Worm (Caenorhabditis elegans) whole organism, L4 larva: ENCODE data around the gene far-6.

Experiments
- F10B5.3 ChIP-seq: sonication (generic microtip); optimal IDR thresholded peaks from 2 replicates; lab custom pipeline; 2016; ENCODE audit warnings: mild to moderate bottlenecking, missing genetic modification characterization, missing compliant biosample characterization
- F26F4.8 ChIP-seq: fragments of 200-800 bp; sonication (Bioruptor generic); conservative IDR thresholded peaks from 2 replicates; pipeline ENCODE4 v1.3.6; 2022; ENCODE audit warnings: missing genetic modification characterization, missing compliant biosample characterization
- F37D6.2 ChIP-seq: sonication (generic microtip); optimal IDR thresholded peaks from 2 replicates; lab custom pipeline; 2016; ENCODE audit warnings: mild to moderate bottlenecking, missing genetic modification characterization, missing compliant biosample characterization
- F49E8.2 ChIP-seq: sonication (generic microtip); optimal IDR thresholded peaks from 2 replicates; lab custom pipeline; 2016; ENCODE audit warnings: missing compliant biosample characterization, mild to moderate bottlenecking, missing genetic modification characterization, borderline replicate concordance
- R02D3.7 ChIP-seq: fragments of 150-350 bp; sonication (generic microtip); optimal IDR thresholded peaks from 3 replicates; lab custom pipeline; 2014; ENCODE audit warnings: missing biosample characterization, missing genetic modification characterization
- T20F7.1 ChIP-seq: fragments of 200-800 bp; sonication (Bioruptor generic); optimal IDR thresholded peaks from 2 replicates; lab custom pipeline; 2018; ENCODE audit warnings: mild to moderate bottlenecking, missing genetic modification characterization, missing compliant biosample characterization
- Y105C5A.15 ChIP-seq: fragments of 200-800 bp; sonication (Bioruptor generic); IDR thresholded peaks from 2 replicates; pipeline ENCODE4 v1.3.6; 2022; ENCODE audit warnings: missing genetic modification characterization, missing compliant biosample characterization
- Y5F2A.4 ChIP-seq: fragments of 200-800 bp; sonication (Bioruptor generic); optimal IDR thresholded peaks from 2 replicates; lab custom pipeline; 2018; ENCODE audit warnings: mild to moderate bottlenecking, missing genetic modification characterization, missing compliant biosample characterization
- Y75B8A.6 ChIP-seq: fragments of 200-800 bp; sonication (Bioruptor generic); IDR thresholded peaks from 2 replicates; pipeline ENCODE4 v1.3.6; 2022; ENCODE audit warnings: missing genetic modification reagents, missing genetic modification characterization, missing compliant biosample characterization
- aly-2 ChIP-seq: sonication (generic microtip); optimal IDR thresholded peaks from 2 replicates; lab custom pipeline; 2018; ENCODE audit warnings: missing biosample characterization, missing genetic modification characterization
- attf-4 ChIP-seq: sonication (generic microtip); optimal IDR thresholded peaks from 3 replicates; lab custom pipeline; 2017; ENCODE audit warnings: missing biosample characterization, missing genetic modification characterization
- ceh-20 ChIP-seq: fragments of 200-800 bp; sonication (Bioruptor generic); IDR thresholded peaks from 2 replicates; pipeline ENCODE4 v1.3.6; 2022; ENCODE audit warnings: missing genetic modification reagents, missing genetic modification characterization, missing compliant biosample characterization
- ceh-32 ChIP-seq: sonication (generic microtip); optimal IDR thresholded peaks from 2 replicates; lab custom pipeline; 2016; ENCODE audit warnings: mild to moderate bottlenecking, missing genetic modification characterization, missing compliant biosample characterization; ENCODE audit not compliant: poor library complexity
- ceh-44 ChIP-seq: fragments of 200-800 bp; sonication (Bioruptor generic); IDR thresholded peaks from 2 replicates; pipeline ENCODE4 v1.3.6; 2022; ENCODE audit warnings: missing genetic modification reagents, missing genetic modification characterization, missing compliant biosample characterization
- ceh-62 ChIP-seq: sonication (generic microtip); optimal IDR thresholded peaks from 2 replicates; lab custom pipeline; 2017; ENCODE audit warnings: missing biosample characterization, missing genetic modification characterization
- ceh-82 ChIP-seq: sonication (generic microtip); optimal IDR thresholded peaks from 2 replicates; lab custom pipeline; 2017; ENCODE audit warnings: missing biosample characterization, missing genetic modification characterization
- ctbp-1 ChIP-seq: fragments of 200-800 bp; sonication (Bioruptor generic); IDR thresholded peaks from 2 replicates; pipeline ENCODE4 v1.3.6; 2022; ENCODE audit warnings: missing genetic modification reagents, missing genetic modification characterization, missing compliant biosample characterization
- daf-16 ChIP-seq, 3 experiments: sonication (generic microtip); optimal IDR thresholded peaks; 2 replicates each; lab custom pipeline; 2016 to 2017; ENCODE audit warnings: missing genetic modification characterization in 3 of 3, missing genetic modification reagents in 3 of 3, mild to moderate bottlenecking in 2 of 3, missing compliant biosample characterization in 2 of 3, missing biosample characterization in 1 of 3, moderate library complexity in 1 of 3
- daf-19 ChIP-seq: fragments of 200-800 bp; sonication (Bioruptor generic); conservative IDR thresholded peaks from 2 replicates; pipeline ENCODE4 v1.3.6; 2022; ENCODE audit warnings: missing genetic modification characterization, missing compliant biosample characterization
- dmd-8 ChIP-seq: fragments of 200-800 bp; sonication (Bioruptor generic); IDR thresholded peaks from 2 replicates; pipeline ENCODE4 v1.3.6; 2022; ENCODE audit warnings: missing genetic modification characterization, missing compliant biosample characterization
- dmd-9 ChIP-seq: fragments of 200-800 bp; sonication (Bioruptor generic); IDR thresholded peaks from 2 replicates; pipeline ENCODE4 v1.3.6; 2022; ENCODE audit warnings: missing genetic modification reagents, missing genetic modification characterization, missing compliant biosample characterization
- egl-43 ChIP-seq: fragments of 200-800 bp; sonication (Bioruptor generic); IDR thresholded peaks from 2 replicates; pipeline ENCODE4 v1.3.6; 2022; ENCODE audit warnings: missing genetic modification reagents, missing genetic modification characterization, missing compliant biosample characterization
- fos-1 ChIP-seq: fragments of 150-350 bp; optimal IDR thresholded peaks from 2 replicates; lab custom pipeline; 2014; ENCODE audit warnings: missing biosample characterization, missing genetic modification characterization
- gei-8 ChIP-seq: fragments of 200-800 bp; sonication (Bioruptor generic); optimal IDR thresholded peaks from 2 replicates; lab custom pipeline; 2018; ENCODE audit warnings: mild to moderate bottlenecking, missing genetic modification characterization, missing compliant biosample characterization
- hlh-11 ChIP-seq: fragments of 200-800 bp; sonication (Bioruptor generic); optimal IDR thresholded peaks from 2 replicates; lab custom pipeline; 2018; ENCODE audit warnings: mild to moderate bottlenecking, missing genetic modification characterization, missing compliant biosample characterization
- hmg-1.1 ChIP-seq: fragments of 200-800 bp; sonication (Bioruptor generic); IDR thresholded peaks from 2 replicates; pipeline ENCODE4 v1.3.6; 2022; ENCODE audit warnings: missing genetic modification reagents, missing genetic modification characterization, missing compliant biosample characterization
- jun-1 ChIP-seq: fragments of 150-350 bp; optimal IDR thresholded peaks from 2 replicates; lab custom pipeline; 2014; ENCODE audit warnings: missing biosample characterization, missing genetic modification reagents, missing genetic modification characterization
- lin-29 ChIP-seq: fragments of 200-800 bp; sonication (Bioruptor generic); IDR thresholded peaks from 2 replicates; pipeline ENCODE4 v1.3.6; 2022; ENCODE audit warnings: missing genetic modification reagents, missing genetic modification characterization, missing compliant biosample characterization
- lin-39 ChIP-seq: fragments of 150-350 bp; optimal IDR thresholded peaks from 2 replicates; lab custom pipeline; 2014; ENCODE audit warnings: missing biosample characterization, missing genetic modification reagents, missing genetic modification characterization
- lir-3 ChIP-seq: sonication (generic microtip); optimal IDR thresholded peaks from 2 replicates; lab custom pipeline; 2016; ENCODE audit warnings: mild to moderate bottlenecking, missing genetic modification characterization, missing compliant biosample characterization
- lsy-2 ChIP-seq, 2 experiments: fragments of 150-350 bp in 1 of 2; sonication (generic microtip) in 1 of 2; optimal IDR thresholded peaks; 2 replicates each; lab custom pipeline; 2014 to 2017; ENCODE audit warnings: missing biosample characterization in 2 of 2, missing genetic modification characterization in 2 of 2
- madf-5 ChIP-seq, 2 experiments: fragments of 200-800 bp; sonication (Bioruptor generic); IDR thresholded peaks; 2 replicates each; pipeline ENCODE4 v1.3.6; 2022; ENCODE audit warnings: missing compliant biosample characterization in 2 of 2, missing genetic modification characterization in 2 of 2
- madf-9 ChIP-seq: fragments of 200-800 bp; sonication (Bioruptor generic); conservative IDR thresholded peaks from 2 replicates; pipeline ENCODE4 v1.3.6; 2022; ENCODE audit warnings: missing genetic modification reagents, missing genetic modification characterization, missing compliant biosample characterization
- mdl-1 ChIP-seq, 2 experiments: fragments of 150-350 bp in 1 of 2; sonication (generic microtip) in 1 of 2; optimal IDR thresholded peaks; 2 replicates each; lab custom pipeline; 2014 to 2017; ENCODE audit warnings: missing biosample characterization in 2 of 2, missing genetic modification characterization in 2 of 2
- mep-1 ChIP-seq: fragments of 150-350 bp; sonication (generic microtip); optimal IDR thresholded peaks from 3 replicates; lab custom pipeline; 2014; ENCODE audit warnings: missing biosample characterization, missing genetic modification characterization
- mxl-3 ChIP-seq: fragments of 200-800 bp; sonication (Bioruptor generic); optimal IDR thresholded peaks from 2 replicates; lab custom pipeline; 2018; ENCODE audit warnings: mild to moderate bottlenecking, missing genetic modification characterization, missing compliant biosample characterization
- nhr-10 ChIP-seq: fragments of 150-350 bp; optimal IDR thresholded peaks from 2 replicates; lab custom pipeline; 2014; ENCODE audit warnings: missing biosample characterization, missing genetic modification characterization
- nhr-11 ChIP-seq: fragments of 150-350 bp; optimal IDR thresholded peaks from 2 replicates; lab custom pipeline; 2014; ENCODE audit warnings: missing biosample characterization, missing genetic modification characterization
- nhr-111 ChIP-seq: fragments of 200-800 bp; sonication (Bioruptor generic); optimal IDR thresholded peaks from 2 replicates; lab custom pipeline; 2018; ENCODE audit warnings: mild to moderate bottlenecking, missing genetic modification characterization, missing compliant biosample characterization
- nhr-48 ChIP-seq: sonication (generic microtip); optimal IDR thresholded peaks from 2 replicates; lab custom pipeline; 2016; ENCODE audit warnings: mild to moderate bottlenecking, missing genetic modification characterization, missing compliant biosample characterization
- nhr-6 ChIP-seq: fragments of 150-350 bp; optimal IDR thresholded peaks from 2 replicates; lab custom pipeline; 2014; ENCODE audit warnings: missing biosample characterization, missing genetic modification characterization
- nhr-77 ChIP-seq: fragments of 150-350 bp; optimal IDR thresholded peaks from 2 replicates; lab custom pipeline; 2014; ENCODE audit warnings: missing biosample characterization, missing genetic modification characterization
- pqm-1 ChIP-seq: sonication (generic microtip); optimal IDR thresholded peaks from 2 replicates; lab custom pipeline; 2017; ENCODE audit warnings: missing biosample characterization, missing genetic modification characterization
- rbr-2 ChIP-seq: sonication (generic microtip); optimal IDR thresholded peaks from 2 replicates; lab custom pipeline; 2016; ENCODE audit warnings: missing genotype, missing genetic modification characterization, missing compliant biosample characterization
- set-16 ChIP-seq: fragments of 200-800 bp; sonication (Bioruptor generic); IDR thresholded peaks from 2 replicates; pipeline ENCODE4 v1.3.6; 2022; ENCODE audit warnings: missing genetic modification reagents, missing genetic modification characterization, missing compliant biosample characterization
- snpc-1.2 ChIP-seq: fragments of 200-800 bp; sonication (Bioruptor generic); IDR thresholded peaks from 2 replicates; pipeline ENCODE4 v1.3.6; 2022; ENCODE audit warnings: missing genetic modification reagents, missing genetic modification characterization, missing compliant biosample characterization
- snpc-4 ChIP-seq: fragments of 150-350 bp; optimal IDR thresholded peaks from 2 replicates; lab custom pipeline; 2014; ENCODE audit warnings: missing biosample characterization, missing genetic modification characterization
- spr-3 ChIP-seq: fragments of 200-800 bp; sonication (Bioruptor generic); optimal IDR thresholded peaks from 2 replicates; lab custom pipeline; 2018; ENCODE audit warnings: mild to moderate bottlenecking, missing genetic modification characterization, missing compliant biosample characterization
- unc-39 ChIP-seq: sonication (generic microtip); optimal IDR thresholded peaks from 2 replicates; lab custom pipeline; 2017; ENCODE audit warnings: missing biosample characterization, missing genetic modification characterization
- unc-62 ChIP-seq, 3 experiments: fragments of 150-350 bp in 1 of 3; sonication (generic microtip); optimal IDR thresholded peaks in 2 of 3; peaks in 1 of 3; 1 replicate in 1 of 3; 2 replicates in 2 of 3; lab custom pipeline; 2014 to 2017; ENCODE audit warnings: missing biosample characterization in 3 of 3, missing genetic modification characterization in 3 of 3, missing genetic modification reagents in 3 of 3, missing genotype in 1 of 3
- zag-1 ChIP-seq: fragments of 150-350 bp; optimal IDR thresholded peaks from 2 replicates; lab custom pipeline; 2014; ENCODE audit warnings: missing biosample characterization, missing genetic modification characterization
- zip-11 ChIP-seq: fragments of 200-800 bp; sonication (Bioruptor generic); IDR thresholded peaks from 2 replicates; pipeline ENCODE4 v1.3.6; 2022; ENCODE audit warnings: missing genetic modification characterization, missing compliant biosample characterization

Gene far-6

ce11 chrIV:13322429-13322828 is 5.7 kb upstream of the far-6 start (continued):
- TF ChIP-seq hlh-11 (tag; lab: Kevin White, UChicago), result peak; percentile 96
- TF ChIP-seq fos-1 (tag; lab: Kevin White, UChicago), result no peak
- TF ChIP-seq F49E8.2, result no peak
- TF ChIP-seq jun-1, result peak; percentile 52
- TF ChIP-seq nhr-11, result peak; percentile 86
- no peak for TF ChIP-seq unc-39 (tag; lab: Kevin White, UChicago)
- no peak for TF ChIP-seq ceh-32 (tag; lab: Kevin White, UChicago)
- TF ChIP-seq aly-2 (tag; lab: Kevin White, UChicago), result no peak
- peak; percentile 90 for TF ChIP-seq mep-1
- TF ChIP-seq hmg-1.1, result peak; percentile 49; the same call in 1 of the 2 replicates
- peak in 1 of 2 experiments; percentile 66 for TF ChIP-seq mdl-1 (tag; optimal IDR thresholded peaks at IDR 0.05; lab: Kevin White, UChicago)
- TF ChIP-seq nhr-6, result peak; percentile 88
- no peak for TF ChIP-seq ceh-44
- no peak for TF ChIP-seq daf-19 (GFP tag; lab: Robert Waterston, UW)
- TF ChIP-seq nhr-111 (GFP tag; lab: Kevin White, UChicago), result no peak
- peak; percentile 60 for TF ChIP-seq rbr-2 (tag; lab: Kevin White, UChicago)
- TF ChIP-seq lin-39, result no peak
- TF ChIP-seq egl-43 (GFP tag; lab: Robert Waterston, UW), result no peak
- TF ChIP-seq ceh-82 (tag; lab: Kevin White, UChicago), result no peak
- TF ChIP-seq snpc-4 (tag; lab: Kevin White, UChicago), result no peak
- no peak for TF ChIP-seq attf-4 (tag; lab: Kevin White, UChicago)
- peak; percentile 22 for TF ChIP-seq pqm-1 (tag; lab: Kevin White, UChicago)
- no peak for TF ChIP-seq madf-5 (GFP tag; IDR thresholded peaks at IDR 0.05; lab: Robert Waterston, UW)
- no peak for TF ChIP-seq dmd-9 (GFP tag; lab: Robert Waterston, UW)
- TF ChIP-seq ceh-62, result no peak
- peak; percentile 92 for TF ChIP-seq nhr-48 (tag; lab: Kevin White, UChicago)
- no peak for TF ChIP-seq F37D6.2 (tag; lab: Kevin White, UChicago)
- TF ChIP-seq zag-1 (tag; lab: Kevin White, UChicago), result no peak
- TF ChIP-seq Y5F2A.4 (GFP tag; lab: Kevin White, UChicago), result no peak
- no peak for TF ChIP-seq gei-8 (GFP tag; lab: Kevin White, UChicago)
- no peak for TF ChIP-seq F10B5.3 (tag; lab: Kevin White, UChicago)
- no peak for TF ChIP-seq F26F4.8
- TF ChIP-seq spr-3 (GFP tag; lab: Kevin White, UChicago), result no peak
- TF ChIP-seq ceh-20 (GFP tag; lab: Robert Waterston, UW), result peak; percentile 54; the same call in 1 of the 2 replicates
- TF ChIP-seq set-16 (GFP tag; lab: Robert Waterston, UW), result peak; percentile 20; the same call in 1 of the 2 replicates
- no peak for TF ChIP-seq snpc-1.2 (GFP tag; lab: Robert Waterston, UW)
- TF ChIP-seq Y105C5A.15, result 0 out of 2 replicates have a peak, but pooled peaks have one; percentile 34
- TF ChIP-seq lsy-2 (tag; optimal IDR thresholded peaks at IDR 0.05; lab: Kevin White, UChicago), result peak; percentile 64 to 84
- TF ChIP-seq zip-11, result no peak
- no peak for TF ChIP-seq unc-62 (GFP tag; optimal IDR thresholded peaks at IDR 0.05 in 1 of 2; lab: Kevin White, UChicago)
- no peak for TF ChIP-seq unc-62 (tag; optimal IDR thresholded peaks at IDR 0.05; lab: Kevin White, UChicago)
- TF ChIP-seq nhr-10 (tag; lab: Kevin White, UChicago), result peak; percentile 80
- peak; percentile 19 to 20 for TF ChIP-seq daf-16 (GFP tag; optimal IDR thresholded peaks at IDR 0.05; lab: Kevin White, UChicago)
- peak; percentile 78 for TF ChIP-seq daf-16 (tag; optimal IDR thresholded peaks at IDR 0.05; lab: Kevin White, UChicago)
- peak; percentile 59 for TF ChIP-seq mxl-3 (GFP tag; lab: Kevin White, UChicago)
- TF ChIP-seq R02D3.7 (tag; lab: Kevin White, UChicago), result no peak
- TF ChIP-seq madf-9 (GFP tag; lab: Robert Waterston, UW), result no peak
- TF ChIP-seq lin-29 (GFP tag; lab: Robert Waterston, UW), result no peak
- no peak for TF ChIP-seq Y75B8A.6 (GFP tag; lab: Robert Waterston, UW)
- peak; percentile 81 for TF ChIP-seq nhr-77 (tag; lab: Kevin White, UChicago)
- no peak for TF ChIP-seq ctbp-1 (GFP tag; lab: Robert Waterston, UW)
- no peak for TF ChIP-seq dmd-8 (GFP tag; lab: Robert Waterston, UW)
- no peak for TF ChIP-seq lir-3 (tag; lab: Kevin White, UChicago)
- peak; percentile 65 for TF ChIP-seq T20F7.1 (GFP tag; lab: Kevin White, UChicago)
